Worm (Caenorhabditis elegans) whole organism, L1 larva: ENCODE results near the gene srt-31.

Experiments
- efl-1 ChIP-seq, 4 experiments: fragments of 150-350 bp; optimal IDR thresholded peaks in 3 of 4; peaks in 1 of 4; 1 replicate in 1 of 4; 2 replicates in 3 of 4; lab custom pipeline; 2014; ENCODE audit warnings: missing biosample characterization in 2 of 4, missing genetic modification characterization in 2 of 4, missing genetic modification reagents in 2 of 4
- fos-1 ChIP-seq: fragments of 150-350 bp; optimal IDR thresholded peaks from 2 replicates; lab custom pipeline; 2014; ENCODE audit warnings: missing biosample characterization, missing genetic modification characterization
- lin-13 ChIP-seq: fragments of 150-350 bp; optimal IDR thresholded peaks from 2 replicates; lab custom pipeline; 2014; ENCODE audit warnings: missing biosample characterization, missing genetic modification reagents, missing genetic modification characterization
- mab-9 ChIP-seq: fragments of 200-800 bp; sonication (Bioruptor generic); IDR thresholded peaks from 2 replicates; pipeline ENCODE4 v1.3.6; 2022; ENCODE audit warnings: missing genetic modification reagents, missing genetic modification characterization, missing compliant biosample characterization
- mef-2 ChIP-seq: fragments of 150-350 bp; optimal IDR thresholded peaks from 2 replicates; lab custom pipeline; 2014; ENCODE audit warnings: missing biosample characterization, missing genetic modification characterization
- nhr-20 ChIP-seq: sonication (generic microtip); optimal IDR thresholded peaks from 2 replicates; lab custom pipeline; 2016; ENCODE audit warnings: mild to moderate bottlenecking, missing genetic modification characterization, missing compliant biosample characterization
- skn-1 ChIP-seq: fragments of 150-350 bp; optimal IDR thresholded peaks from 2 replicates; lab custom pipeline; 2014; ENCODE audit warnings: missing biosample characterization, missing genetic modification characterization
- unc-130 ChIP-seq: fragments of 150-350 bp; optimal IDR thresholded peaks from 2 replicates; lab custom pipeline; 2017; ENCODE audit warnings: missing biosample characterization, missing genetic modification characterization, inconsistent platforms

ce11 chrV:519445-519844 lies 46.8 kb downstream of the srt-31 start, which contains the start of gene nhr-210:
- TF ChIP-seq unc-130 (no peak), lin-13 (GFP tag; lab: Kevin White, UChicago) (no peak), skn-1 (tag; lab: Kevin White, UChicago) (no peak), mef-2 (tag; lab: Kevin White, UChicago) (no peak), fos-1 (no peak), efl-1 (optimal IDR thresholded peaks at IDR 0.05; lab: Kevin White, UChicago) (no peak), efl-1 (GFP tag; optimal IDR thresholded peaks at IDR 0.05 in 1 of 2; lab: Kevin White, UChicago) (peak in 1 of 2 experiments; percentile 36), nhr-20 (tag; lab: Kevin White, UChicago) (no peak), mab-9 (GFP tag; lab: Robert Waterston, UW) (no peak)
